Fruit fly (Drosophila melanogaster) whole organism, embryonic: ENCODE data around the gene Hmbs.

Experiments used
- ATbp ChIP-seq: fragments of 200-800 bp; sonication (Bioruptor generic); optimal IDR thresholded peaks from 2 replicates; lab custom pipeline; 2017; ENCODE audit warnings: missing biosample characterization, mild to moderate bottlenecking, missing genetic modification characterization, missing genetic modification reagents
- Awh ChIP-seq: fragments of 200-800 bp; sonication (Bioruptor generic); IDR thresholded peaks from 2 replicates; pipeline ENCODE4, ENCODE4 v1.3.6; 2022; ENCODE audit warnings: missing biosample characterization, missing genetic modification characterization
- Bteb2 ChIP-seq: fragments of 200-800 bp; sonication (Bioruptor generic); optimal IDR thresholded peaks from 2 replicates; lab custom pipeline; 2016; ENCODE audit warnings: missing biosample characterization, missing genetic modification characterization
- C15 ChIP-seq: fragments of 200-800 bp; sonication (Bioruptor generic); IDR thresholded peaks from 3 replicates; pipeline ENCODE4 v1.3.6; 2022; ENCODE audit warnings: missing biosample characterization, missing genetic modification characterization
- CG10431 ChIP-seq: fragments of 200-800 bp; sonication (Bioruptor generic); optimal IDR thresholded peaks from 3 replicates; lab custom pipeline; 2018; ENCODE audit warnings: missing biosample characterization, mild to moderate bottlenecking, missing genetic modification characterization
- CG11093 ChIP-seq: fragments of 200-800 bp; sonication (Bioruptor generic); IDR thresholded peaks from 3 replicates; pipeline ENCODE4 v1.3.6; 2022; ENCODE audit warnings: missing biosample characterization, missing genetic modification characterization
- CG11504 ChIP-seq: fragments of 200-800 bp; sonication (Bioruptor generic); optimal IDR thresholded peaks from 3 replicates; lab custom pipeline; 2019; ENCODE audit warnings: missing biosample characterization, mild to moderate bottlenecking, missing genetic modification characterization, moderate library complexity
- CG12071 ChIP-seq: fragments of 200-800 bp; sonication (Bioruptor generic); optimal IDR thresholded peaks from 3 replicates; lab custom pipeline; 2018; ENCODE audit warnings: missing biosample characterization, mild to moderate bottlenecking, missing genetic modification characterization
- CG12155 ChIP-seq: fragments of 200-800 bp; sonication (Bioruptor generic); optimal IDR thresholded peaks from 3 replicates; lab custom pipeline; 2016; ENCODE audit warnings: missing biosample characterization, missing genetic modification characterization
- CG14441 ChIP-seq: fragments of 200-800 bp; sonication (Bioruptor generic); IDR thresholded peaks from 2 replicates; pipeline ENCODE4 v1.3.6; 2022; ENCODE audit warnings: missing biosample characterization, missing genetic modification characterization
- CG1529 ChIP-seq: fragments of 200-800 bp; sonication (Bioruptor generic); optimal IDR thresholded peaks from 3 replicates; lab custom pipeline; 2018; ENCODE audit warnings: missing biosample characterization, missing genetic modification characterization
- CG17328 ChIP-seq: fragments of 200-800 bp; sonication (Bioruptor generic); IDR thresholded peaks from 2 replicates; pipeline ENCODE4 v1.3.6; 2022; ENCODE audit warnings: missing biosample characterization, missing genetic modification characterization
- CG18011 ChIP-seq: fragments of 200-800 bp; sonication (Bioruptor generic); optimal IDR thresholded peaks from 2 replicates; lab custom pipeline; 2017; ENCODE audit warnings: missing biosample characterization, missing genetic modification characterization, mild to moderate bottlenecking, moderate library complexity, missing genotype
- CG1832 ChIP-seq: fragments of 200-800 bp; sonication (Bioruptor generic); optimal IDR thresholded peaks from 2 replicates; lab custom pipeline; 2017; ENCODE audit warnings: missing biosample characterization, mild to moderate bottlenecking, missing genetic modification characterization, inconsistent platforms
- CG2129 ChIP-seq: fragments of 200-800 bp; sonication (Bioruptor generic); IDR thresholded peaks from 2 replicates; pipeline ENCODE4 v1.3.6; 2022; ENCODE audit warnings: missing biosample characterization, missing genetic modification characterization; ENCODE audit not compliant: partially characterized antibody
- CG2875 ChIP-seq: fragments of 200-800 bp; sonication (Bioruptor generic); optimal IDR thresholded peaks from 2 replicates; lab custom pipeline; 2017; ENCODE audit warnings: missing biosample characterization, mild to moderate bottlenecking, missing genetic modification characterization, missing genetic modification reagents
- CG34422 ChIP-seq: fragments of 200-800 bp; sonication (Bioruptor generic); IDR thresholded peaks from 3 replicates; pipeline ENCODE4 v1.3.6; 2022; ENCODE audit warnings: missing biosample characterization, missing genetic modification characterization
- CG5245 ChIP-seq: fragments of 200-800 bp; sonication (Bioruptor generic); optimal IDR thresholded peaks from 3 replicates; lab custom pipeline; 2016; ENCODE audit warnings: missing biosample characterization, missing genetic modification characterization
- CG6654 ChIP-seq: fragments of 200-800 bp; sonication (Bioruptor generic); optimal IDR thresholded peaks from 2 replicates; lab custom pipeline; 2017; ENCODE audit warnings: missing biosample characterization, mild to moderate bottlenecking, missing genetic modification characterization
- CG8089 ChIP-seq: fragments of 200-800 bp; sonication (Bioruptor generic); optimal IDR thresholded peaks from 3 replicates; lab custom pipeline; 2016; ENCODE audit warnings: missing biosample characterization, missing genetic modification characterization
- CG9609 ChIP-seq: fragments of 200-800 bp; sonication (Bioruptor generic); optimal IDR thresholded peaks from 3 replicates; lab custom pipeline; 2016; ENCODE audit warnings: missing biosample characterization, missing genetic modification characterization
- CG9932 ChIP-seq: fragments of 200-800 bp; sonication (Bioruptor generic); IDR thresholded peaks from 2 replicates; pipeline ENCODE4 v1.3.6; 2022; ENCODE audit warnings: missing biosample characterization, missing genetic modification characterization
- CoRest ChIP-seq: fragments of 200-800 bp; sonication (Bioruptor generic); optimal IDR thresholded peaks from 3 replicates; lab custom pipeline; 2018; ENCODE audit warnings: missing biosample characterization, mild to moderate bottlenecking, missing genetic modification characterization, moderate library complexity
- Dad ChIP-seq: fragments of 200-800 bp; sonication (Bioruptor generic); optimal IDR thresholded peaks from 3 replicates; lab custom pipeline; 2016; ENCODE audit warnings: missing biosample characterization, missing genetic modification characterization
- HLH4C ChIP-seq: fragments of 200-800 bp; sonication (Bioruptor generic); IDR thresholded peaks from 3 replicates; pipeline ENCODE4 v1.3.6; 2022; ENCODE audit warnings: missing biosample characterization, missing genetic modification characterization; ENCODE audit not compliant: partially characterized antibody
- HLH54F ChIP-seq: fragments of 200-800 bp; sonication (Bioruptor generic); optimal IDR thresholded peaks from 3 replicates; lab custom pipeline; 2016; ENCODE audit warnings: missing biosample characterization, missing genetic modification characterization
- Hmx ChIP-seq: fragments of 200-800 bp; sonication (Bioruptor generic); optimal IDR thresholded peaks from 2 replicates; lab custom pipeline; 2016; ENCODE audit warnings: missing biosample characterization, missing genetic modification characterization
- MTF-1 ChIP-seq: fragments of 200-800 bp; sonication (Bioruptor generic); optimal IDR thresholded peaks from 2 replicates; lab custom pipeline; 2018; ENCODE audit warnings: missing biosample characterization, mild to moderate bottlenecking, missing genetic modification characterization, borderline replicate concordance
- Oaz ChIP-seq: fragments of 200-800 bp; sonication (Bioruptor generic); IDR thresholded peaks from 2 replicates; pipeline ENCODE4 v1.3.6; 2022; ENCODE audit warnings: missing biosample characterization, missing genetic modification characterization
- Taf1 ChIP-seq: fragments of 200-800 bp; sonication (Bioruptor generic); IDR thresholded peaks from 2 replicates; pipeline ENCODE4 v1.3.6; 2022; ENCODE audit warnings: missing biosample characterization, missing genetic modification characterization
- Tbp ChIP-seq: fragments of >200 bp; optimal IDR thresholded peaks from 2 replicates; lab custom pipeline; 2018; ENCODE audit warnings: missing biosample characterization, missing genetic modification characterization
- bsh ChIP-seq, 2 experiments: fragments of 200-800 bp; sonication (Bioruptor generic); optimal IDR thresholded peaks; 2 replicates each; lab custom pipeline; 2017 to 2018; ENCODE audit warnings: mild to moderate bottlenecking in 2 of 2, missing biosample characterization in 2 of 2, missing genetic modification characterization in 2 of 2, moderate library complexity in 1 of 2
- cg ChIP-seq: fragments of 200-800 bp; sonication (Bioruptor generic); optimal IDR thresholded peaks from 3 replicates; lab custom pipeline; 2019; ENCODE audit warnings: missing biosample characterization, mild to moderate bottlenecking, missing genetic modification characterization, moderate library complexity
- crp ChIP-seq, 2 experiments: fragments of 200-800 bp; sonication (Bioruptor generic); optimal IDR thresholded peaks; 2 replicates in 1 of 2; 3 replicates in 1 of 2; lab custom pipeline; 2017; ENCODE audit warnings: missing biosample characterization in 2 of 2, missing genetic modification characterization in 2 of 2, mild to moderate bottlenecking in 1 of 2, moderate library complexity in 1 of 2
- danr ChIP-seq: fragments of 200-800 bp; sonication (Bioruptor generic); IDR thresholded peaks from 2 replicates; pipeline ENCODE4 v1.3.6; 2022; ENCODE audit warnings: missing biosample characterization, missing genetic modification characterization
- ftz-f1 ChIP-seq: fragments of 200-800 bp; sonication (Bioruptor generic); optimal IDR thresholded peaks from 2 replicates; lab custom pipeline; 2016; ENCODE audit warnings: missing biosample characterization, missing genetic modification characterization
- gsb-n ChIP-seq: fragments of 200-800 bp; sonication (Bioruptor generic); optimal IDR thresholded peaks from 3 replicates; lab custom pipeline; 2018; ENCODE audit warnings: missing biosample characterization, mild to moderate bottlenecking, missing genetic modification characterization
- jumu ChIP-seq: fragments of 200-800 bp; sonication (Bioruptor generic); optimal IDR thresholded peaks from 3 replicates; lab custom pipeline; 2016; ENCODE audit warnings: missing biosample characterization, missing genetic modification characterization
- knrl ChIP-seq: fragments of 200-800 bp; sonication (Bioruptor generic); IDR thresholded peaks from 3 replicates; pipeline ENCODE4 v1.3.6; 2022; ENCODE audit warnings: missing biosample characterization, missing genetic modification characterization; ENCODE audit not compliant: partially characterized antibody
- lab ChIP-seq: fragments of 200-800 bp; sonication (Bioruptor generic); optimal IDR thresholded peaks from 3 replicates; lab custom pipeline; 2017; ENCODE audit warnings: missing biosample characterization, missing genetic modification characterization, mild to moderate bottlenecking, moderate library complexity, missing genetic modification reagents
- pb ChIP-seq: fragments of 200-800 bp; sonication (Bioruptor generic); optimal IDR thresholded peaks from 3 replicates; lab custom pipeline; 2016; ENCODE audit warnings: missing biosample characterization, missing genetic modification characterization
- run ChIP-seq: fragments of 200-800 bp; sonication (Bioruptor generic); optimal IDR thresholded peaks from 3 replicates; lab custom pipeline; 2018; ENCODE audit warnings: missing biosample characterization, mild to moderate bottlenecking, missing genetic modification characterization
- salm ChIP-seq: fragments of 200-800 bp; sonication (Bioruptor generic); optimal IDR thresholded peaks from 2 replicates; lab custom pipeline; 2018; ENCODE audit warnings: missing biosample characterization, mild to moderate bottlenecking, missing genetic modification characterization
- sens ChIP-seq: fragments of 200-800 bp; sonication (Bioruptor generic); peaks from one replicate; lab custom pipeline; 2016; ENCODE audit warnings: missing biosample characterization, missing genetic modification characterization
- sima ChIP-seq: fragments of 200-800 bp; sonication (Bioruptor generic); optimal IDR thresholded peaks from 2 replicates; lab custom pipeline; 2016; ENCODE audit warnings: missing biosample characterization, missing genetic modification characterization
- sisA ChIP-seq: fragments of 200-800 bp; sonication (Bioruptor generic); IDR thresholded peaks from 2 replicates; pipeline ENCODE4 v1.3.6; 2022; ENCODE audit warnings: missing biosample characterization, missing genetic modification characterization
- slbo ChIP-seq: fragments of 200-800 bp; sonication (Bioruptor generic); IDR thresholded peaks from 2 replicates; pipeline ENCODE4 v1.3.6; 2022; ENCODE audit warnings: missing biosample characterization, missing genetic modification characterization
- slou ChIP-seq: fragments of 200-800 bp; sonication (Bioruptor generic); optimal IDR thresholded peaks from 3 replicates; lab custom pipeline; 2016; ENCODE audit warnings: missing biosample characterization, missing genetic modification characterization
- sr ChIP-seq: fragments of 200-800 bp; sonication (Bioruptor generic); IDR thresholded peaks from 3 replicates; pipeline ENCODE4 v1.3.6; 2022; ENCODE audit warnings: missing biosample characterization, missing genetic modification characterization
- ssp ChIP-seq: fragments of 200-800 bp; sonication (Bioruptor generic); IDR thresholded peaks from 2 replicates; pipeline ENCODE4 v1.3.6; 2022; ENCODE audit warnings: missing biosample characterization, missing genetic modification characterization
- vnd ChIP-seq: fragments of 200-800 bp; sonication (Bioruptor generic); IDR thresholded peaks from 3 replicates; pipeline ENCODE4 v1.3.6; 2022; ENCODE audit warnings: missing biosample characterization, missing genetic modification characterization; ENCODE audit not compliant: partially characterized antibody

Gene Hmbs

dm6 chr3L:1323136-1323535 is 11.6 kb upstream of the Hmbs start (continued):
- TF ChIP-seq CG14441 (GFP tag; lab: Robert Waterston, UW) (peak; percentile 40; the same call in 1 of the 2 replicates), CG18011 (GFP tag; lab: Kevin White, UChicago) (peak; percentile 24), CG9609 (GFP tag; lab: Kevin White, UChicago) (peak; percentile 58), ftz-f1 (GFP tag; lab: Kevin White, UChicago) (no peak), CG17328 (peak; percentile 84), bsh (GFP tag; optimal IDR thresholded peaks at IDR 0.05; lab: Kevin White, UChicago) (peak in 1 of 2 experiments; percentile 95), slbo (GFP tag; lab: Robert Waterston, UW) (peak; percentile 45; the same call in 1 of the 2 replicates), sr (no peak), jumu (GFP tag; lab: Kevin White, UChicago) (peak; percentile 72), crp (GFP tag; optimal IDR thresholded peaks at IDR 0.05; lab: Kevin White, UChicago) (no peak), Dad (GFP tag; lab: Kevin White, UChicago) (peak; percentile 41), CoRest (peak; percentile 78), CG1529 (GFP tag; lab: Kevin White, UChicago) (peak; percentile 74), salm (tag; lab: Kevin White, UChicago) (peak; percentile 19), CG9932 (GFP tag; lab: Robert Waterston, UW) (peak; percentile 22; the same call in 1 of the 2 replicates), CG12071 (GFP tag; lab: Kevin White, UChicago) (peak; percentile 13), CG5245 (GFP tag; lab: Kevin White, UChicago) (peak; percentile 64), ATbp (peak; percentile 49), Tbp (GFP tag; lab: Kevin White, UChicago) (no peak), CG2129 (no peak), slou (GFP tag; lab: Kevin White, UChicago) (no peak), ssp (GFP tag; lab: Robert Waterston, UW) (peak; percentile 59), C15 (GFP tag; lab: Robert Waterston, UW) (no peak), run (tag; lab: Kevin White, UChicago) (no peak), Hmx (GFP tag; lab: Kevin White, UChicago) (no peak), CG6654 (GFP tag; lab: Kevin White, UChicago) (peak; percentile 37), gsb-n (peak; percentile 75), lab (GFP tag; lab: Kevin White, UChicago) (peak; percentile 34), Awh (no peak), sisA (GFP tag; lab: Robert Waterston, UW) (peak; percentile 74), HLH54F (GFP tag; lab: Kevin White, UChicago) (peak; percentile 51), CG10431 (GFP tag; lab: Kevin White, UChicago) (peak; percentile 55), sima (GFP tag; lab: Kevin White, UChicago) (no peak), CG12155 (GFP tag; lab: Kevin White, UChicago) (peak; percentile 50), sens (GFP tag; lab: Kevin White, UChicago) (peak; percentile 96), MTF-1 (GFP tag; lab: Kevin White, UChicago) (peak; percentile 35), CG8089 (peak; percentile 75), vnd (GFP tag; lab: Robert Waterston, UW) (no peak), CG11093 (GFP tag; lab: Robert Waterston, UW) (0 out of 3 replicates have a peak, but pooled peaks have one; percentile 40), knrl (GFP tag; lab: Robert Waterston, UW) (no peak), cg (GFP tag; lab: Kevin White, UChicago) (no peak), CG1832 (GFP tag; lab: Kevin White, UChicago) (no peak), Oaz (GFP tag; lab: Robert Waterston, UW) (no peak), HLH4C (GFP tag; lab: Robert Waterston, UW) (no peak), CG34422 (GFP tag; lab: Robert Waterston, UW) (peak; percentile 23; the same call in 1 of the 3 replicates), Taf1 (GFP tag; lab: Robert Waterston, UW) (no peak), pb (GFP tag; lab: Kevin White, UChicago) (peak; percentile 51), danr (peak; percentile 42; the same call in 1 of the 2 replicates), CG2875 (GFP tag; lab: Kevin White, UChicago) (peak; percentile 54), Bteb2 (GFP tag; lab: Kevin White, UChicago) (peak; percentile 24), CG11504 (tag; lab: Kevin White, UChicago) (peak; percentile 81)
